Worm (Caenorhabditis elegans) whole organism, early embryonic: ENCODE data around the gene trpa-1.

Experiments used
- B0310.2 ChIP-seq: sonication (generic microtip); optimal IDR thresholded peaks from 2 replicates; lab custom pipeline; 2016; ENCODE audit warnings: mild to moderate bottlenecking, missing genetic modification characterization, missing compliant biosample characterization
- F13C5.2 ChIP-seq: sonication (generic microtip); optimal IDR thresholded peaks from 2 replicates; lab custom pipeline; 2017; ENCODE audit warnings: mild to moderate bottlenecking, missing genetic modification characterization, inconsistent platforms, missing compliant biosample characterization
- aly-1 ChIP-seq: sonication (generic microtip); optimal IDR thresholded peaks from 2 replicates; lab custom pipeline; 2016; ENCODE audit warnings: missing genetic modification characterization, missing compliant biosample characterization
- ama-1 ChIP-seq: fragments of 150-350 bp; optimal IDR thresholded peaks from 2 replicates; lab custom pipeline; 2014
- ceh-13 ChIP-seq: fragments of 200-800 bp; sonication (Bioruptor generic); optimal IDR thresholded peaks from 2 replicates; lab custom pipeline; 2018; ENCODE audit warnings: mild to moderate bottlenecking, missing genetic modification characterization, missing compliant biosample characterization
- ceh-36 ChIP-seq: sonication (generic microtip); optimal IDR thresholded peaks from 2 replicates; lab custom pipeline; 2016; ENCODE audit warnings: missing genetic modification characterization, inconsistent platforms, missing compliant biosample characterization
- ets-7 ChIP-seq: sonication (generic microtip); optimal IDR thresholded peaks from 2 replicates; lab custom pipeline; 2016; ENCODE audit warnings: missing genotype, missing genetic modification characterization, missing compliant biosample characterization
- flt-1 ChIP-seq: fragments of 200-800 bp; sonication (Bioruptor generic); IDR thresholded peaks from 2 replicates; pipeline ENCODE4 v1.3.6; 2022; ENCODE audit warnings: missing genetic modification characterization, missing compliant biosample characterization
- hmbx-1 ChIP-seq: sonication (generic microtip); optimal IDR thresholded peaks from 2 replicates; lab custom pipeline; 2016; ENCODE audit warnings: mild to moderate bottlenecking, missing genetic modification characterization, missing compliant biosample characterization
- hmg-4 ChIP-seq: fragments of 200-800 bp; sonication (Bioruptor generic); optimal IDR thresholded peaks from 2 replicates; lab custom pipeline; 2018; ENCODE audit warnings: mild to moderate bottlenecking, missing genetic modification characterization, missing compliant biosample characterization
- hnd-1 ChIP-seq: sonication (generic microtip); optimal IDR thresholded peaks from 2 replicates; lab custom pipeline; 2016; ENCODE audit warnings: missing genetic modification characterization, missing compliant biosample characterization
- pes-1 ChIP-seq: fragments of 200-800 bp; sonication (Bioruptor generic); IDR thresholded peaks from 2 replicates; pipeline ENCODE4 v1.3.6; 2022; ENCODE audit warnings: missing genetic modification reagents, missing genetic modification characterization, missing compliant biosample characterization
- scrt-1 ChIP-seq: fragments of 200-800 bp; sonication (Bioruptor generic); IDR thresholded peaks from 2 replicates; pipeline ENCODE4 v1.3.6; 2022; ENCODE audit warnings: missing genetic modification characterization, missing compliant biosample characterization
- sea-1 ChIP-seq: fragments of 200-800 bp; sonication (Bioruptor generic); conservative IDR thresholded peaks from 2 replicates; pipeline ENCODE4 v1.3.6; 2022; ENCODE audit warnings: missing genetic modification characterization, missing compliant biosample characterization
- tbx-11 ChIP-seq: fragments of 200-800 bp; sonication (Bioruptor generic); IDR thresholded peaks from 2 replicates; pipeline ENCODE4 v1.3.6; 2022; ENCODE audit warnings: missing genetic modification characterization, missing compliant biosample characterization
- tbx-37 ChIP-seq: fragments of 200-800 bp; sonication (Bioruptor generic); conservative IDR thresholded peaks from 2 replicates; pipeline ENCODE4 v1.3.6; 2022; ENCODE audit warnings: missing genetic modification reagents, missing genetic modification characterization, missing compliant biosample characterization
- tra-4 ChIP-seq: sonication (generic microtip); optimal IDR thresholded peaks from 2 replicates; lab custom pipeline; 2017; ENCODE audit warnings: missing genetic modification characterization, missing compliant biosample characterization

Gene trpa-1

ce11 chrIV:11882534-11882933 lies 18.2 kb downstream of the trpa-1 start:
- TF ChIP-seq sea-1 (GFP tag; lab: Robert Waterston, UW): no peak
- no peak for TF ChIP-seq hmg-4
- no peak for TF ChIP-seq scrt-1 (GFP tag; lab: Robert Waterston, UW)
- no peak for TF ChIP-seq tbx-11
- no peak for TF ChIP-seq B0310.2
- TF ChIP-seq F13C5.2 (tag; lab: Kevin White, UChicago): no peak
- TF ChIP-seq ceh-36 (tag; lab: Kevin White, UChicago): no peak

ce11 chrIV:11883478-11883877 lies 19.2 kb downstream of the trpa-1 start:
- TF ChIP-seq tbx-37 (GFP tag; lab: Robert Waterston, UW): no peak
- TF ChIP-seq ets-7: no peak
- no peak for TF ChIP-seq pes-1 (GFP tag; lab: Robert Waterston, UW)
- TF ChIP-seq ama-1 (lab: Kevin White, UChicago): no peak
- no peak for TF ChIP-seq hmg-4
- TF ChIP-seq sea-1 (GFP tag; lab: Robert Waterston, UW): no peak
- TF ChIP-seq B0310.2: no peak
- no peak for TF ChIP-seq scrt-1 (GFP tag; lab: Robert Waterston, UW)
- TF ChIP-seq tra-4: no peak
- no peak for TF ChIP-seq flt-1 (GFP tag; lab: Robert Waterston, UW)
- no peak for TF ChIP-seq F13C5.2 (tag; lab: Kevin White, UChicago)

ce11 chrIV:11885313-11885712 lies 21.0 kb downstream of the trpa-1 start, which contains the start of gene let-653:
TSS of gene let-653 (plus strand) at chrIV:11885613.
- no peak for TF ChIP-seq ama-1 (lab: Kevin White, UChicago)
- TF ChIP-seq flt-1 (GFP tag; lab: Robert Waterston, UW): no peak
- no peak for TF ChIP-seq hmg-4
- TF ChIP-seq ets-7: no peak
- TF ChIP-seq sea-1 (GFP tag; lab: Robert Waterston, UW): no peak
- TF ChIP-seq B0310.2: no peak
- no peak for TF ChIP-seq hmbx-1 (tag; lab: Kevin White, UChicago)
- TF ChIP-seq tbx-37 (GFP tag; lab: Robert Waterston, UW): no peak
- no peak for TF ChIP-seq tbx-11
- no peak for TF ChIP-seq ceh-13 (GFP tag; lab: Kevin White, UChicago)
- no peak for TF ChIP-seq tra-4

ce11 chrIV:11892545-11892944 lies 28.2 kb downstream of the trpa-1 start:
- TF ChIP-seq ets-7 (no peak), hnd-1 (tag; lab: Kevin White, UChicago) (no peak), pes-1 (GFP tag; lab: Robert Waterston, UW) (no peak), scrt-1 (GFP tag; lab: Robert Waterston, UW) (no peak)

ce11 chrIV:11893336-11893735 lies 29.0 kb downstream of the trpa-1 start:
- no peak for TF ChIP-seq tra-4
- TF ChIP-seq flt-1 (GFP tag; lab: Robert Waterston, UW): no peak
- TF ChIP-seq scrt-1 (GFP tag; lab: Robert Waterston, UW): no peak
- TF ChIP-seq ceh-13 (GFP tag; lab: Kevin White, UChicago): no peak
- no peak for TF ChIP-seq B0310.2
- TF ChIP-seq F13C5.2 (tag; lab: Kevin White, UChicago): no peak
- TF ChIP-seq hmbx-1 (tag; lab: Kevin White, UChicago): no peak
- no peak for TF ChIP-seq pes-1 (GFP tag; lab: Robert Waterston, UW)

ce11 chrIV:11897710-11898109 lies 33.4 kb downstream of the trpa-1 start:
- TF ChIP-seq scrt-1 (GFP tag; lab: Robert Waterston, UW): no peak
- TF ChIP-seq aly-1 (tag; lab: Kevin White, UChicago): no peak
- TF ChIP-seq pes-1 (GFP tag; lab: Robert Waterston, UW): no peak
- TF ChIP-seq hmbx-1 (tag; lab: Kevin White, UChicago): no peak
- TF ChIP-seq F13C5.2 (tag; lab: Kevin White, UChicago): no peak
- no peak for TF ChIP-seq B0310.2
- no peak for TF ChIP-seq ama-1 (lab: Kevin White, UChicago)
- no peak for TF ChIP-seq ceh-36 (tag; lab: Kevin White, UChicago)
- TF ChIP-seq hnd-1 (tag; lab: Kevin White, UChicago): no peak
- no peak for TF ChIP-seq ets-7
- no peak for TF ChIP-seq flt-1 (GFP tag; lab: Robert Waterston, UW)
- TF ChIP-seq tra-4: no peak
- TF ChIP-seq tbx-37 (GFP tag; lab: Robert Waterston, UW): no peak

ce11 chrIV:11899358-11899757 lies 35.0 kb downstream of the trpa-1 start, which contains the start of gene nhr-43:
TSS of gene nhr-43 (plus strand) at chrIV:11899590.
- no peak for TF ChIP-seq ceh-13 (GFP tag; lab: Kevin White, UChicago)
- no peak for TF ChIP-seq tbx-37 (GFP tag; lab: Robert Waterston, UW)
- TF ChIP-seq pes-1 (GFP tag; lab: Robert Waterston, UW): no peak
- no peak for TF ChIP-seq aly-1 (tag; lab: Kevin White, UChicago)
- no peak for TF ChIP-seq hmg-4
- TF ChIP-seq hnd-1 (tag; lab: Kevin White, UChicago): no peak
- TF ChIP-seq tra-4: no peak
- TF ChIP-seq scrt-1 (GFP tag; lab: Robert Waterston, UW): no peak
- no peak for TF ChIP-seq tbx-11

- no peak for TF ChIP-seq pes-1 (GFP tag; lab: Robert Waterston, UW)
- no peak for TF ChIP-seq ceh-13 (GFP tag; lab: Kevin White, UChicago)
- TF ChIP-seq aly-1 (tag; lab: Kevin White, UChicago): no peak
- TF ChIP-seq sea-1 (GFP tag; lab: Robert Waterston, UW): no peak
- TF ChIP-seq flt-1 (GFP tag; lab: Robert Waterston, UW): no peak
- TF ChIP-seq ets-7: no peak
- TF ChIP-seq hmg-4: no peak
- no peak for TF ChIP-seq scrt-1 (GFP tag; lab: Robert Waterston, UW)
- no peak for TF ChIP-seq ceh-36 (tag; lab: Kevin White, UChicago)
- no peak for TF ChIP-seq hnd-1 (tag; lab: Kevin White, UChicago)
- TF ChIP-seq hmbx-1 (tag; lab: Kevin White, UChicago): no peak
These were observed 36.1 kb downstream of the trpa-1 start for ce11 chrIV:11900399-11900798.
